Fruit fly (Drosophila melanogaster) whole organism, embryonic: ENCODE data around the gene Pex5.

Experiments
- Atf-2 ChIP-seq: fragments of 200-800 bp; sonication (Bioruptor generic); optimal IDR thresholded peaks from 2 replicates; lab custom pipeline; 2016; ENCODE audit warnings: missing biosample characterization, missing genetic modification characterization
- CG10209 ChIP-seq: fragments of 200-800 bp; sonication (Bioruptor generic); optimal IDR thresholded peaks from 3 replicates; lab custom pipeline; 2017; ENCODE audit warnings: missing biosample characterization, mild to moderate bottlenecking, missing genetic modification characterization, missing genetic modification reagents
- CG11247 ChIP-seq: fragments of 200-800 bp; sonication (Bioruptor generic); IDR thresholded peaks from 2 replicates; pipeline ENCODE4 v1.3.6; 2022; ENCODE audit warnings: missing biosample characterization, missing genetic modification characterization
- CG11504 ChIP-seq: fragments of 200-800 bp; sonication (Bioruptor generic); optimal IDR thresholded peaks from 3 replicates; lab custom pipeline; 2019; ENCODE audit warnings: missing biosample characterization, mild to moderate bottlenecking, missing genetic modification characterization, moderate library complexity
- CG12104 ChIP-seq: fragments of 200-800 bp; sonication (Bioruptor generic); optimal IDR thresholded peaks from 3 replicates; lab custom pipeline; 2016; ENCODE audit warnings: missing biosample characterization, missing genetic modification characterization
- CG12219 ChIP-seq: fragments of 200-800 bp; sonication (Bioruptor generic); optimal IDR thresholded peaks from 3 replicates; lab custom pipeline; 2018; ENCODE audit warnings: missing biosample characterization, mild to moderate bottlenecking, missing genetic modification characterization
- CG12942 ChIP-seq: fragments of 200-800 bp; sonication (Bioruptor generic); optimal IDR thresholded peaks from 3 replicates; lab custom pipeline; 2016; ENCODE audit warnings: missing biosample characterization, missing genetic modification characterization
- CG1602 ChIP-seq: fragments of 200-800 bp; sonication (Bioruptor generic); optimal IDR thresholded peaks from 3 replicates; lab custom pipeline; 2016; ENCODE audit warnings: missing biosample characterization, missing genetic modification characterization
- CG17186 ChIP-seq: fragments of 200-800 bp; sonication (Bioruptor generic); optimal IDR thresholded peaks from 3 replicates; lab custom pipeline; 2017; ENCODE audit warnings: missing biosample characterization, missing genetic modification reagents, missing genetic modification characterization
- CG17385 ChIP-seq: fragments of 200-800 bp; sonication (Bioruptor generic); optimal IDR thresholded peaks from 3 replicates; lab custom pipeline; 2018; ENCODE audit warnings: missing biosample characterization, mild to moderate bottlenecking, missing genetic modification characterization
- CG17829 ChIP-seq: fragments of 200-800 bp; optimal IDR thresholded peaks from 2 replicates; lab custom pipeline; 2019; ENCODE audit warnings: missing biosample characterization, mild to moderate bottlenecking, missing genetic modification characterization, moderate library complexity
- CG18599 ChIP-seq: fragments of 200-800 bp; sonication (Bioruptor generic); optimal IDR thresholded peaks from 3 replicates; lab custom pipeline; 2017; ENCODE audit warnings: missing biosample characterization, missing genetic modification characterization, mild to moderate bottlenecking, moderate library complexity, missing genetic modification reagents
- CG18619 ChIP-seq: fragments of 200-800 bp; sonication (Bioruptor generic); optimal IDR thresholded peaks from 3 replicates; lab custom pipeline; 2017; ENCODE audit warnings: missing biosample characterization, mild to moderate bottlenecking, missing genetic modification characterization
- CG2120 ChIP-seq: fragments of 200-800 bp; sonication (Bioruptor generic); optimal IDR thresholded peaks from 3 replicates; lab custom pipeline; 2016; ENCODE audit warnings: missing biosample characterization, missing genetic modification characterization
- CG2199 ChIP-seq: fragments of 200-800 bp; sonication (Bioruptor generic); IDR thresholded peaks from 3 replicates; pipeline ENCODE4 v1.3.6; 2022; ENCODE audit warnings: missing biosample characterization, missing genetic modification characterization
- CG2202 ChIP-seq: fragments of 200-800 bp; sonication (Bioruptor generic); optimal IDR thresholded peaks from 2 replicates; lab custom pipeline; 2018; ENCODE audit warnings: missing biosample characterization, mild to moderate bottlenecking, missing genetic modification characterization
- CG2889 ChIP-seq: fragments of 200-800 bp; sonication (Bioruptor generic); IDR thresholded peaks from 3 replicates; pipeline ENCODE4 v1.3.6; 2022; ENCODE audit warnings: missing biosample characterization, missing genetic modification characterization
- CG34224 ChIP-seq: fragments of 200-800 bp; sonication (Bioruptor generic); IDR thresholded peaks from 3 replicates; pipeline ENCODE4 v1.3.6; 2022; ENCODE audit warnings: missing biosample characterization, missing genetic modification characterization; ENCODE audit not compliant: partially characterized antibody
- CG4282 ChIP-seq: fragments of 200-800 bp; sonication (Bioruptor generic); optimal IDR thresholded peaks from 2 replicates; lab custom pipeline; 2016; ENCODE audit warnings: missing biosample characterization, missing genetic modification characterization
- CG6854 ChIP-seq: fragments of 200-800 bp; sonication (Bioruptor generic); optimal IDR thresholded peaks from 3 replicates; lab custom pipeline; 2017; ENCODE audit warnings: missing biosample characterization, mild to moderate bottlenecking, missing genetic modification characterization
- CG7372 ChIP-seq: fragments of 200-800 bp; sonication (Bioruptor generic); IDR thresholded peaks from 2 replicates; pipeline ENCODE4 v1.3.6; 2022; ENCODE audit warnings: missing biosample characterization, missing genetic modification characterization
- CG8924 ChIP-seq: fragments of 200-800 bp; optimal IDR thresholded peaks from 3 replicates; lab custom pipeline; 2019; ENCODE audit warnings: missing biosample characterization, mild to moderate bottlenecking, missing genetic modification characterization, moderate library complexity
- CTCF ChIP-seq: fragments of 200-800 bp; sonication (Bioruptor generic); optimal IDR thresholded peaks from 2 replicates; lab custom pipeline; 2017; ENCODE audit warnings: missing biosample characterization, mild to moderate bottlenecking, missing genetic modification characterization, moderate library complexity
- Deaf1 ChIP-seq: fragments of 200-800 bp; optimal IDR thresholded peaks from 3 replicates; lab custom pipeline; 2019; ENCODE audit warnings: missing biosample characterization, mild to moderate bottlenecking, missing genetic modification characterization, moderate library complexity
- Dek ChIP-seq: fragments of 200-800 bp; sonication (Bioruptor generic); optimal IDR thresholded peaks from 3 replicates; lab custom pipeline; 2019; ENCODE audit warnings: missing biosample characterization, mild to moderate bottlenecking, missing genetic modification characterization, moderate library complexity
- Dip2 ChIP-seq: fragments of 200-800 bp; sonication (Bioruptor generic); IDR thresholded peaks from 2 replicates; pipeline ENCODE4 v1.3.6; 2022; ENCODE audit warnings: missing biosample characterization, missing genetic modification characterization
- E2f2 ChIP-seq: fragments of 200-800 bp; sonication (Bioruptor generic); IDR thresholded peaks from 2 replicates; pipeline ENCODE4 v1.3.6; 2022; ENCODE audit warnings: missing biosample characterization, missing genetic modification characterization
- Eip74EF ChIP-seq, 2 experiments: fragments of 200-800 bp in 1 of 2; fragments of >200 bp in 1 of 2; sonication (Bioruptor generic) in 1 of 2; optimal IDR thresholded peaks; 2 replicates each; lab custom pipeline; 2017 to 2019; ENCODE audit warnings: missing biosample characterization in 2 of 2, missing genetic modification characterization in 2 of 2, mild to moderate bottlenecking in 1 of 2, moderate library complexity in 1 of 2
- Hey ChIP-seq: fragments of 200-800 bp; sonication (Bioruptor generic); optimal IDR thresholded peaks from 3 replicates; lab custom pipeline; 2018; ENCODE audit warnings: missing biosample characterization, mild to moderate bottlenecking, missing genetic modification characterization
- Hr3 ChIP-seq: fragments of 200-800 bp; sonication (Bioruptor generic); optimal IDR thresholded peaks from 3 replicates; lab custom pipeline; 2016; ENCODE audit warnings: missing biosample characterization, missing genetic modification characterization
- Meics ChIP-seq: fragments of 200-800 bp; sonication (Bioruptor generic); optimal IDR thresholded peaks from 2 replicates; lab custom pipeline; 2017; ENCODE audit warnings: missing biosample characterization, mild to moderate bottlenecking, missing genetic modification characterization
- NfI ChIP-seq: fragments of 200-800 bp; sonication (Bioruptor generic); optimal IDR thresholded peaks from 3 replicates; lab custom pipeline; 2018; ENCODE audit warnings: missing biosample characterization, mild to moderate bottlenecking, missing genetic modification characterization, moderate library complexity
- Rfx ChIP-seq: fragments of 200-800 bp; sonication (Bioruptor generic); IDR thresholded peaks from 2 replicates; pipeline ENCODE4 v1.3.6; 2022; ENCODE audit warnings: missing biosample characterization, missing genetic modification characterization
- Side ChIP-seq: fragments of 200-800 bp; sonication (Bioruptor generic); optimal IDR thresholded peaks from 2 replicates; lab custom pipeline; 2016; ENCODE audit warnings: missing biosample characterization, missing genetic modification characterization
- YL-1 ChIP-seq: fragments of 200-800 bp; sonication (Bioruptor generic); optimal IDR thresholded peaks from 3 replicates; lab custom pipeline; 2017; ENCODE audit warnings: missing biosample characterization, mild to moderate bottlenecking, missing genetic modification characterization
- bigmax ChIP-seq: fragments of 200-800 bp; sonication (Bioruptor generic); optimal IDR thresholded peaks from 2 replicates; lab custom pipeline; 2018; ENCODE audit warnings: missing biosample characterization, mild to moderate bottlenecking, missing genetic modification characterization
- crc ChIP-seq: fragments of 200-800 bp; sonication (Bioruptor generic); optimal IDR thresholded peaks from 2 replicates; lab custom pipeline; 2016; ENCODE audit warnings: missing biosample characterization, missing genetic modification characterization
- dmrt99B ChIP-seq: fragments of 200-800 bp; sonication (Bioruptor generic); optimal IDR thresholded peaks from 2 replicates; lab custom pipeline; 2018; ENCODE audit warnings: missing biosample characterization, mild to moderate bottlenecking, missing genetic modification characterization, moderate library complexity
- en ChIP-seq: fragments of 200-800 bp; sonication (Bioruptor generic); optimal IDR thresholded peaks from 2 replicates; lab custom pipeline; 2016; ENCODE audit warnings: missing biosample characterization, missing genetic modification characterization
- gcm2 ChIP-seq: fragments of 200-800 bp; sonication (Bioruptor generic); optimal IDR thresholded peaks from 2 replicates; lab custom pipeline; 2016; ENCODE audit warnings: missing biosample characterization, missing genetic modification characterization
- grau ChIP-seq: fragments of 200-800 bp; optimal IDR thresholded peaks from 3 replicates; lab custom pipeline; 2019; ENCODE audit warnings: missing biosample characterization, mild to moderate bottlenecking, missing genetic modification characterization, moderate library complexity
- hb ChIP-seq: fragments of 200-800 bp; sonication (Bioruptor generic); IDR thresholded peaks from 3 replicates; pipeline ENCODE4 v1.3.6; 2022; ENCODE audit warnings: missing biosample characterization, missing genetic modification characterization; ENCODE audit not compliant: partially characterized antibody
- inv ChIP-seq: fragments of 200-800 bp; sonication (Bioruptor generic); IDR thresholded peaks from 2 replicates; pipeline ENCODE4 v1.3.6; 2022; ENCODE audit warnings: missing biosample characterization, missing genetic modification characterization; ENCODE audit not compliant: partially characterized antibody
- nau ChIP-seq: fragments of 200-800 bp; sonication (Bioruptor generic); optimal IDR thresholded peaks from 3 replicates; lab custom pipeline; 2017; ENCODE audit warnings: missing biosample characterization, mild to moderate bottlenecking, missing genetic modification characterization, missing genetic modification reagents
- nom ChIP-seq: fragments of 200-800 bp; sonication (Bioruptor generic); optimal IDR thresholded peaks from 2 replicates; lab custom pipeline; 2017; ENCODE audit warnings: missing biosample characterization, missing genetic modification characterization, mild to moderate bottlenecking, moderate library complexity, missing genetic modification reagents
- odd ChIP-seq: fragments of 200-800 bp; sonication (Bioruptor generic); optimal IDR thresholded peaks from 2 replicates; lab custom pipeline; 2017; ENCODE audit warnings: missing biosample characterization, mild to moderate bottlenecking, missing genetic modification characterization
- p53 ChIP-seq: fragments of 200-800 bp; sonication (Bioruptor generic); optimal IDR thresholded peaks from 2 replicates; lab custom pipeline; 2016; ENCODE audit warnings: missing biosample characterization, missing genetic modification characterization
- pros ChIP-seq: fragments of 200-800 bp; sonication (Bioruptor generic); optimal IDR thresholded peaks from 3 replicates; lab custom pipeline; 2019; ENCODE audit warnings: missing biosample characterization, mild to moderate bottlenecking, missing genetic modification characterization, moderate library complexity
- seq ChIP-seq: fragments of 200-800 bp; sonication (Bioruptor generic); IDR thresholded peaks from 2 replicates; pipeline ENCODE4 v1.3.6; 2022; ENCODE audit warnings: missing biosample characterization, missing genetic modification characterization
- sima ChIP-seq: fragments of 200-800 bp; sonication (Bioruptor generic); optimal IDR thresholded peaks from 2 replicates; lab custom pipeline; 2016; ENCODE audit warnings: missing biosample characterization, missing genetic modification characterization
- sqz ChIP-seq: fragments of 200-800 bp; sonication (Bioruptor generic); optimal IDR thresholded peaks from 3 replicates; lab custom pipeline; 2018; ENCODE audit warnings: missing biosample characterization, mild to moderate bottlenecking, missing genetic modification characterization

The Pex5 gene

dm6 chrX:1854070-1854469 is 14.8 kb downstream of the Pex5 start (continued):
- peak; percentile 68 for TF ChIP-seq odd (GFP tag; lab: Kevin White, UChicago)
- TF ChIP-seq Hr3 = no peak
- peak; percentile 49 for TF ChIP-seq CG12104
- TF ChIP-seq dmrt99B = peak; percentile 26
- TF ChIP-seq en (GFP tag; lab: Kevin White, UChicago) = no peak
- peak; percentile 25 for TF ChIP-seq NfI (GFP tag; lab: Kevin White, UChicago)
- TF ChIP-seq CG12942 (GFP tag; lab: Kevin White, UChicago) = peak; percentile 55
- TF ChIP-seq CG2120 (GFP tag; lab: Kevin White, UChicago) = peak; percentile 81
- peak; percentile 47 for TF ChIP-seq CG12219 (GFP tag; lab: Kevin White, UChicago)
- TF ChIP-seq nom (GFP tag; lab: Kevin White, UChicago) = no peak
- TF ChIP-seq CG11247 (GFP tag; lab: Robert Waterston, UW) = peak; percentile 78
- no peak for TF ChIP-seq CTCF (GFP tag; lab: Kevin White, UChicago)
- TF ChIP-seq CG4282 = peak; percentile 24
- TF ChIP-seq Side (GFP tag; lab: Kevin White, UChicago) = peak; percentile 60
- TF ChIP-seq CG17186 (GFP tag; lab: Kevin White, UChicago) = no peak
- TF ChIP-seq CG2199 (GFP tag; lab: Robert Waterston, UW) = no peak
- peak; percentile 88 for TF ChIP-seq seq (GFP tag; lab: Robert Waterston, UW)
- TF ChIP-seq CG7372 (GFP tag; lab: Robert Waterston, UW) = 0 out of 2 replicates have a peak, but pooled peaks have one; percentile 14
- no peak for TF ChIP-seq sqz (GFP tag; lab: Kevin White, UChicago)
- no peak for TF ChIP-seq hb (GFP tag; lab: Robert Waterston, UW)
- TF ChIP-seq crc (GFP tag; lab: Kevin White, UChicago) = peak; percentile 50
- TF ChIP-seq sima = peak; percentile 32
- no peak for TF ChIP-seq CG1602 (GFP tag; lab: Kevin White, UChicago)
- no peak for TF ChIP-seq CG2202 (tag; lab: Kevin White, UChicago)
- peak; percentile 36 for TF ChIP-seq YL-1
- TF ChIP-seq bigmax (GFP tag; lab: Kevin White, UChicago) = peak; percentile 4
- peak; percentile 31 for TF ChIP-seq p53 (GFP tag; lab: Kevin White, UChicago)
- TF ChIP-seq CG11504 (tag; lab: Kevin White, UChicago) = peak; percentile 30
- no peak for TF ChIP-seq inv (GFP tag; lab: Robert Waterston, UW)
- TF ChIP-seq CG10209 = peak; percentile 75
- peak; percentile 81 for TF ChIP-seq Meics
- TF ChIP-seq CG18599 (GFP tag; lab: Kevin White, UChicago) = peak; percentile 96
- TF ChIP-seq gcm2 (GFP tag; lab: Kevin White, UChicago) = peak; percentile 48
- peak; percentile 51 for TF ChIP-seq E2f2 (GFP tag; lab: Robert Waterston, UW)
- no peak for TF ChIP-seq Deaf1 (tag; lab: Kevin White, UChicago)
- TF ChIP-seq CG6854 (GFP tag; lab: Kevin White, UChicago) = peak; percentile 89
- TF ChIP-seq Atf-2 (GFP tag; lab: Kevin White, UChicago) = no peak
- TF ChIP-seq pros (GFP tag; lab: Kevin White, UChicago) = no peak
- peak; percentile 77 for TF ChIP-seq Dek (tag; lab: Kevin White, UChicago)
- peak; percentile 73 for TF ChIP-seq Hey (tag; lab: Kevin White, UChicago)
- TF ChIP-seq Rfx (GFP tag; lab: Robert Waterston, UW) = peak; percentile 80
- no peak for TF ChIP-seq CG17829
- TF ChIP-seq grau = peak; percentile 30
- TF ChIP-seq Eip74EF (GFP tag; optimal IDR thresholded peaks at IDR 0.05; lab: Kevin White, UChicago) = peak in 1 of 2 experiments; percentile 59
- TF ChIP-seq CG8924 (tag; lab: Kevin White, UChicago) = peak; percentile 13
- TF ChIP-seq CG2889 (GFP tag; lab: Robert Waterston, UW) = peak; percentile 65; the same call in 2 of the 3 replicates
- peak; percentile 56 for TF ChIP-seq CG17385 (GFP tag; lab: Kevin White, UChicago)
- TF ChIP-seq nau = peak; percentile 83
- peak; percentile 71 for TF ChIP-seq CG18619 (GFP tag; lab: Kevin White, UChicago)
- TF ChIP-seq CG34224 (GFP tag; lab: Robert Waterston, UW) = no peak
- TF ChIP-seq Dip2 (GFP tag; lab: Robert Waterston, UW) = no peak
